Worm (Caenorhabditis elegans) whole organism, young adult: ENCODE measurements around the gene fbxb-24.

ENCODE experiments used
- C06A6.2 ChIP-seq: fragments of 200-800 bp; sonication (Bioruptor generic); conservative IDR thresholded peaks from 2 replicates; pipeline ENCODE4 v1.3.6; 2022; ENCODE audit warnings: missing genetic modification characterization, missing compliant biosample characterization
- D2030.7 ChIP-seq: fragments of 200-800 bp; sonication (Bioruptor generic); IDR thresholded peaks from 2 replicates; pipeline ENCODE4 v1.3.6; 2022; ENCODE audit warnings: missing genetic modification reagents, missing genetic modification characterization, missing compliant biosample characterization
- F10E7.11 ChIP-seq: sonication (generic microtip); optimal IDR thresholded peaks from 2 replicates; lab custom pipeline; 2017; ENCODE audit warnings: mild to moderate bottlenecking, missing genetic modification characterization, moderate library complexity, missing compliant biosample characterization
- F37B4.10 ChIP-seq: fragments of 200-800 bp; sonication (Bioruptor generic); IDR thresholded peaks from 2 replicates; pipeline ENCODE4 v1.3.6; 2022; ENCODE audit warnings: missing genetic modification characterization, missing compliant biosample characterization
- F52B5.7 ChIP-seq: sonication (generic microtip); optimal IDR thresholded peaks from 2 replicates; lab custom pipeline; 2016; ENCODE audit warnings: mild to moderate bottlenecking, missing genetic modification characterization, missing compliant biosample characterization
- attf-6 ChIP-seq: fragments of 200-800 bp; sonication (Bioruptor generic); IDR thresholded peaks from 2 replicates; pipeline ENCODE4 v1.3.6; 2022; ENCODE audit warnings: missing genetic modification reagents, missing genetic modification characterization, missing compliant biosample characterization
- cebp-2 ChIP-seq: fragments of 200-800 bp; sonication (Bioruptor generic); IDR thresholded peaks from 2 replicates; pipeline ENCODE4 v1.3.6; 2022; ENCODE audit warnings: missing genetic modification characterization, missing compliant biosample characterization
- die-1 ChIP-seq: sonication (generic microtip); optimal IDR thresholded peaks from 2 replicates; lab custom pipeline; 2016; ENCODE audit warnings: missing genotype, mild to moderate bottlenecking, missing genetic modification characterization, missing compliant biosample characterization
- ekl-4 ChIP-seq: fragments of 200-800 bp; sonication (Bioruptor generic); IDR thresholded peaks from 2 replicates; pipeline ENCODE4 v1.3.6; 2022; ENCODE audit warnings: missing genetic modification reagents, missing genetic modification characterization, missing compliant biosample characterization
- repo-1 ChIP-seq: sonication (generic microtip); optimal IDR thresholded peaks from 2 replicates; lab custom pipeline; 2017; ENCODE audit warnings: mild to moderate bottlenecking, missing genetic modification characterization, missing compliant biosample characterization
- snpc-3.4 ChIP-seq: sonication (generic microtip); optimal IDR thresholded peaks from 2 replicates; lab custom pipeline; 2017; ENCODE audit warnings: missing genetic modification characterization, mild to moderate bottlenecking, missing compliant biosample characterization, antibody characterized with exemption, moderate library complexity, missing genotype, missing genetic modification reagents
- snpc-4 ChIP-seq, 5 experiments: fragments of 150-350 bp in 1 of 5; sonication (generic microtip) in 4 of 5; optimal IDR thresholded peaks; 2 replicates each; lab custom pipeline; 2014 to 2018; ENCODE audit warnings: missing genetic modification characterization in 5 of 5, missing biosample characterization in 3 of 5, antibody characterized with exemption in 2 of 5, mild to moderate bottlenecking in 2 of 5, missing compliant biosample characterization in 2 of 5, missing genotype in 2 of 5, moderate library complexity in 2 of 5, missing genetic modification reagents in 1 of 5
- zfh-2 ChIP-seq: fragments of 200-800 bp; sonication (Bioruptor generic); conservative IDR thresholded peaks from 2 replicates; pipeline ENCODE4 v1.3.6; 2022; ENCODE audit warnings: missing genetic modification reagents, missing genetic modification characterization, missing compliant biosample characterization
- ztf-6 ChIP-seq: fragments of 200-800 bp; sonication (Bioruptor generic); IDR thresholded peaks from 2 replicates; pipeline ENCODE4 v1.3.6; 2022; ENCODE audit warnings: missing genetic modification reagents, missing genetic modification characterization, missing compliant biosample characterization

ce11 chrIII:11946973-11947372 lies 38.2 kb downstream of the fbxb-24 start, which contains the start of gene Y56A3A.7:
- TF ChIP-seq attf-6 (GFP tag; lab: Robert Waterston, UW) (no peak), F37B4.10 (no peak), snpc-4 (GFP tag; optimal IDR thresholded peaks at IDR 0.05; lab: Kevin White, UChicago) (no peak), snpc-4 (tag; optimal IDR thresholded peaks at IDR 0.05; lab: Kevin White, UChicago) (no peak), F52B5.7 (no peak), repo-1 (tag; lab: Kevin White, UChicago) (no peak), snpc-3.4 (tag; lab: Kevin White, UChicago) (no peak), zfh-2 (GFP tag; lab: Robert Waterston, UW) (no peak), D2030.7 (no peak), die-1 (tag; lab: Kevin White, UChicago) (no peak), F10E7.11 (tag; lab: Kevin White, UChicago) (no peak), ekl-4 (GFP tag; lab: Robert Waterston, UW) (no peak), C06A6.2 (GFP tag; lab: Robert Waterston, UW) (no peak), cebp-2 (GFP tag; lab: Robert Waterston, UW) (no peak), ztf-6 (GFP tag; lab: Robert Waterston, UW) (no peak)
